Worm (Caenorhabditis elegans) whole organism, L4 larva: ENCODE results near the gene srx-119.

Experiments used
- D1046.2 ChIP-seq: fragments of 200-800 bp; sonication (Bioruptor generic); IDR thresholded peaks from 2 replicates; pipeline ENCODE4 v1.3.6; 2022; ENCODE audit warnings: missing genetic modification characterization, missing compliant biosample characterization
- F26F4.8 ChIP-seq: fragments of 200-800 bp; sonication (Bioruptor generic); conservative IDR thresholded peaks from 2 replicates; pipeline ENCODE4 v1.3.6; 2022; ENCODE audit warnings: missing genetic modification characterization, missing compliant biosample characterization
- F44E2.7 ChIP-seq: fragments of 200-800 bp; sonication (Bioruptor generic); IDR thresholded peaks from 2 replicates; pipeline ENCODE4 v2.1.2; 2022; ENCODE audit warnings: missing genetic modification characterization, missing compliant biosample characterization
- Y105C5A.15 ChIP-seq: fragments of 200-800 bp; sonication (Bioruptor generic); IDR thresholded peaks from 2 replicates; pipeline ENCODE4 v1.3.6; 2022; ENCODE audit warnings: missing genetic modification characterization, missing compliant biosample characterization
- ZK337.2 ChIP-seq: fragments of 200-800 bp; sonication (Bioruptor generic); IDR thresholded peaks from 2 replicates; pipeline ENCODE4 v1.3.6; 2022; ENCODE audit warnings: missing genetic modification reagents, missing genetic modification characterization, missing compliant biosample characterization
- ZK546.5 ChIP-seq, 2 experiments: sonication (generic microtip); optimal IDR thresholded peaks; 2 replicates each; lab custom pipeline; 2017; ENCODE audit warnings: missing biosample characterization in 2 of 2, missing genetic modification characterization in 2 of 2
- aha-1 ChIP-seq: fragments of 150-350 bp; peaks from one replicate; lab custom pipeline; 2014; ENCODE audit warnings: missing biosample characterization, missing genetic modification characterization
- aly-2 ChIP-seq: sonication (generic microtip); optimal IDR thresholded peaks from 2 replicates; lab custom pipeline; 2018; ENCODE audit warnings: missing biosample characterization, missing genetic modification characterization
- ceh-32 ChIP-seq: sonication (generic microtip); optimal IDR thresholded peaks from 2 replicates; lab custom pipeline; 2016; ENCODE audit warnings: mild to moderate bottlenecking, missing genetic modification characterization, missing compliant biosample characterization; ENCODE audit not compliant: poor library complexity
- ceh-62 ChIP-seq: sonication (generic microtip); optimal IDR thresholded peaks from 2 replicates; lab custom pipeline; 2017; ENCODE audit warnings: missing biosample characterization, missing genetic modification characterization
- ctbp-1 ChIP-seq: fragments of 200-800 bp; sonication (Bioruptor generic); IDR thresholded peaks from 2 replicates; pipeline ENCODE4 v1.3.6; 2022; ENCODE audit warnings: missing genetic modification reagents, missing genetic modification characterization, missing compliant biosample characterization
- duxl-1 ChIP-seq: sonication (generic microtip); optimal IDR thresholded peaks from 2 replicates; lab custom pipeline; 2016; ENCODE audit warnings: mild to moderate bottlenecking, missing genetic modification characterization, moderate library complexity, missing compliant biosample characterization; ENCODE audit not compliant: poor library complexity
- fkh-10 ChIP-seq: fragments of 150-350 bp; optimal IDR thresholded peaks from 2 replicates; lab custom pipeline; 2014; ENCODE audit warnings: missing biosample characterization, missing genetic modification reagents, missing genetic modification characterization
- hlh-11 ChIP-seq: fragments of 200-800 bp; sonication (Bioruptor generic); optimal IDR thresholded peaks from 2 replicates; lab custom pipeline; 2018; ENCODE audit warnings: mild to moderate bottlenecking, missing genetic modification characterization, missing compliant biosample characterization
- lim-7 ChIP-seq: fragments of 200-800 bp; sonication (Bioruptor generic); IDR thresholded peaks from 2 replicates; pipeline ENCODE4 v1.3.6; 2022; ENCODE audit warnings: missing genetic modification characterization, missing compliant biosample characterization
- lin-15B ChIP-seq: fragments of 150-350 bp; sonication (generic microtip); optimal IDR thresholded peaks from 3 replicates; lab custom pipeline; 2014; ENCODE audit warnings: missing biosample characterization, missing genetic modification characterization
- lin-38 ChIP-seq: fragments of 200-800 bp; sonication (Bioruptor generic); IDR thresholded peaks from 2 replicates; pipeline ENCODE4 v1.3.6; 2022; ENCODE audit warnings: missing genetic modification reagents, missing genetic modification characterization, missing compliant biosample characterization
- lin-39 ChIP-seq: fragments of 150-350 bp; optimal IDR thresholded peaks from 2 replicates; lab custom pipeline; 2014; ENCODE audit warnings: missing biosample characterization, missing genetic modification reagents, missing genetic modification characterization
- lir-3 ChIP-seq: sonication (generic microtip); optimal IDR thresholded peaks from 2 replicates; lab custom pipeline; 2016; ENCODE audit warnings: mild to moderate bottlenecking, missing genetic modification characterization, missing compliant biosample characterization
- mdl-1 ChIP-seq, 2 experiments: fragments of 150-350 bp in 1 of 2; sonication (generic microtip) in 1 of 2; optimal IDR thresholded peaks; 2 replicates each; lab custom pipeline; 2014 to 2017; ENCODE audit warnings: missing biosample characterization in 2 of 2, missing genetic modification characterization in 2 of 2
- mep-1 ChIP-seq: fragments of 150-350 bp; sonication (generic microtip); optimal IDR thresholded peaks from 3 replicates; lab custom pipeline; 2014; ENCODE audit warnings: missing biosample characterization, missing genetic modification characterization
- mxl-3 ChIP-seq: fragments of 200-800 bp; sonication (Bioruptor generic); optimal IDR thresholded peaks from 2 replicates; lab custom pipeline; 2018; ENCODE audit warnings: mild to moderate bottlenecking, missing genetic modification characterization, missing compliant biosample characterization
- nhr-102 ChIP-seq: sonication (generic microtip); optimal IDR thresholded peaks from 2 replicates; lab custom pipeline; 2016; ENCODE audit warnings: mild to moderate bottlenecking, missing genetic modification characterization, moderate library complexity, missing compliant biosample characterization
- nhr-41 ChIP-seq: fragments of 200-800 bp; sonication (Bioruptor generic); IDR thresholded peaks from 2 replicates; pipeline ENCODE4 v1.3.6; 2022; ENCODE audit warnings: missing genetic modification reagents, missing genetic modification characterization, missing compliant biosample characterization
- nhr-48 ChIP-seq: sonication (generic microtip); optimal IDR thresholded peaks from 2 replicates; lab custom pipeline; 2016; ENCODE audit warnings: mild to moderate bottlenecking, missing genetic modification characterization, missing compliant biosample characterization
- pqm-1 ChIP-seq: sonication (generic microtip); optimal IDR thresholded peaks from 2 replicates; lab custom pipeline; 2017; ENCODE audit warnings: missing biosample characterization, missing genetic modification characterization
- saeg-2 ChIP-seq: fragments of 200-800 bp; sonication (Bioruptor generic); IDR thresholded peaks from 2 replicates; pipeline ENCODE4 v1.3.6; 2022; ENCODE audit warnings: missing genetic modification reagents, missing genetic modification characterization, missing compliant biosample characterization
- set-16 ChIP-seq: fragments of 200-800 bp; sonication (Bioruptor generic); IDR thresholded peaks from 2 replicates; pipeline ENCODE4 v1.3.6; 2022; ENCODE audit warnings: missing genetic modification reagents, missing genetic modification characterization, missing compliant biosample characterization
- skn-1 ChIP-seq: fragments of 150-350 bp; optimal IDR thresholded peaks from 2 replicates; lab custom pipeline; 2014; ENCODE audit warnings: missing biosample characterization, missing genetic modification characterization
- snpc-1.2 ChIP-seq: fragments of 200-800 bp; sonication (Bioruptor generic); IDR thresholded peaks from 2 replicates; pipeline ENCODE4 v1.3.6; 2022; ENCODE audit warnings: missing genetic modification reagents, missing genetic modification characterization, missing compliant biosample characterization
- spr-1 ChIP-seq: sonication (generic microtip); optimal IDR thresholded peaks from 2 replicates; lab custom pipeline; 2016; ENCODE audit warnings: mild to moderate bottlenecking, missing genetic modification characterization, missing compliant biosample characterization
- unc-39 ChIP-seq: sonication (generic microtip); optimal IDR thresholded peaks from 2 replicates; lab custom pipeline; 2017; ENCODE audit warnings: missing biosample characterization, missing genetic modification characterization
- unc-62 ChIP-seq, 3 experiments: fragments of 150-350 bp in 1 of 3; sonication (generic microtip); optimal IDR thresholded peaks in 2 of 3; peaks in 1 of 3; 1 replicate in 1 of 3; 2 replicates in 2 of 3; lab custom pipeline; 2014 to 2017; ENCODE audit warnings: missing biosample characterization in 3 of 3, missing genetic modification characterization in 3 of 3, missing genetic modification reagents in 3 of 3, missing genotype in 1 of 3
- zag-1 ChIP-seq: fragments of 150-350 bp; optimal IDR thresholded peaks from 2 replicates; lab custom pipeline; 2014; ENCODE audit warnings: missing biosample characterization, missing genetic modification characterization
- zip-11 ChIP-seq: fragments of 200-800 bp; sonication (Bioruptor generic); IDR thresholded peaks from 2 replicates; pipeline ENCODE4 v1.3.6; 2022; ENCODE audit warnings: missing genetic modification characterization, missing compliant biosample characterization
- zip-2 ChIP-seq: fragments of 150-350 bp; optimal IDR thresholded peaks from 2 replicates; lab custom pipeline; 2014; ENCODE audit warnings: missing biosample characterization, missing genetic modification characterization
- ztf-7 ChIP-seq: fragments of 150-350 bp; optimal IDR thresholded peaks from 2 replicates; lab custom pipeline; 2014; ENCODE audit warnings: missing biosample characterization, missing genetic modification characterization

srx-119 gene

ce11 chrII:12482622-12483021 lies 45.4 kb upstream of the srx-119 start, which contains the start of gene fbxb-102:
Gene fbxb-102 (plus strand): TSS chrII:12482922.
- no peak for TF ChIP-seq fkh-10 (GFP tag; lab: Kevin White, UChicago)
- TF ChIP-seq saeg-2 (GFP tag; lab: Robert Waterston, UW), result no peak
- no peak for TF ChIP-seq mep-1 (tag; lab: Kevin White, UChicago)
- no peak for TF ChIP-seq skn-1 (tag; lab: Kevin White, UChicago)
- TF ChIP-seq lin-15B (tag; lab: Kevin White, UChicago), result no peak
- TF ChIP-seq ztf-7 (tag; lab: Kevin White, UChicago), result no peak
- TF ChIP-seq ctbp-1, result no peak
- no peak for TF ChIP-seq hlh-11 (tag; lab: Kevin White, UChicago)
- TF ChIP-seq D1046.2, result no peak
- TF ChIP-seq aha-1 (tag; lab: Kevin White, UChicago), result no peak
- no peak for TF ChIP-seq spr-1 (tag; lab: Kevin White, UChicago)
- TF ChIP-seq nhr-41 (GFP tag; lab: Robert Waterston, UW), result no peak

- no peak for TF ChIP-seq lin-39
- TF ChIP-seq set-16 (GFP tag; lab: Robert Waterston, UW), result 0 out of 2 replicates have a peak, but pooled peaks have one; percentile 0
Observed at ce11 chrII:12485060-12485459, 43.0 kb upstream of the srx-119 start, which contains the start of gene F15A4.10. Gene F15A4.10 (minus strand): TSS chrII:12485160.

DNA sequence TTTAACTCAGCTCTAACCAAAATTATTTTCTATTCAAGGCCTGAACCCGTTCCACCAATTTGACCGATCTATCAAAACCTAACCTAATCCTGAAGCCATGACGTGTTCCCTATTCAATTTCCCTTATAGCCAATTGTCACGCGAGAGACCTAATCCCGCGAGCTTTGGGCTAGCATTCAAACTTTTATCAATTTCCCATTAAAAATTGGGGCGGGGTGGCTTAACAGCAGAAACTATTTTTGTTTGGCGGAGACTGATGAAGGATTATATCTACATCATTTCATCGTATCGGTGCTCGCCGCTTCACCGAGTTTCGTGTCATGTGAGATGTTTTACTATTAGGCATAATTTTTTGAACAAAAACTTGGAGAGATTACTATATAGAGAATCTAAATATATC lies 39.2 kb upstream of the srx-119 start:
- TF ChIP-seq zip-11, result no peak
- TF ChIP-seq lin-15B (tag; lab: Kevin White, UChicago), result no peak
- TF ChIP-seq zip-2 (tag; lab: Kevin White, UChicago), result no peak
- no peak for TF ChIP-seq lim-7 (GFP tag; lab: Robert Waterston, UW)
- TF ChIP-seq aly-2, result no peak
- no peak for TF ChIP-seq mdl-1 (tag; optimal IDR thresholded peaks at IDR 0.05; lab: Kevin White, UChicago)
- TF ChIP-seq mxl-3 (GFP tag; lab: Kevin White, UChicago), result no peak
- TF ChIP-seq pqm-1 (tag; lab: Kevin White, UChicago), result no peak
- no peak for TF ChIP-seq ZK337.2 (GFP tag; lab: Robert Waterston, UW)
- TF ChIP-seq lin-38 (GFP tag; lab: Robert Waterston, UW), result no peak
- no peak for TF ChIP-seq duxl-1
- no peak for TF ChIP-seq snpc-1.2
- no peak for TF ChIP-seq Y105C5A.15
- no peak for TF ChIP-seq nhr-102 (tag; lab: Kevin White, UChicago)
- no peak for TF ChIP-seq nhr-48
- TF ChIP-seq, all 104 proteins: peak for 0

DNA sequence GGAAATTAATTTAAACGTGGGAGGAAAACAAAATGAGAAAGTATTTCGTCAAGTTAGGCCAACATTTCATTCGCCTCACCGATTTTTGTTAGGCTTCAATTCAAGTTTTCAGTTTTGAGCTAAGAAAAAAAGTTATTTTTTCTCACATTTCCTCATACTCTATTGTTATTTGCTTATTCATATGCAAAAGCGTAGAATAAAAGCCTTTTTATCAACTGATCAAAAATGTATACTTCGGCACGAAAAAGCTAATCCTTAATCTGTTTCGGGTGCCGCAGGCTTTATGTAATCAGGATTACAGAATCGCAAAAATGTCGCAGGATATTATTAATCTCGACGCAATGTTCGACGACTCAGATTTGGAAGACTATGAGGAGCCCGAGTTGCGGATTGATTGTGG lies 38.1 kb upstream of the srx-119 start, which contains the start of gene T21B4.15:
TSS of gene T21B4.15 (plus strand) at position 301 of the 400 bp plus-strand sequence.
- TF ChIP-seq lim-7 (GFP tag; lab: Robert Waterston, UW) (no peak), unc-39 (tag; lab: Kevin White, UChicago) (no peak), mxl-3 (GFP tag; lab: Kevin White, UChicago) (no peak), F44E2.7 (GFP tag; lab: Robert Waterston, UW) (no peak), ceh-62 (tag; lab: Kevin White, UChicago) (no peak), fkh-10 (GFP tag; lab: Kevin White, UChicago) (no peak), unc-62 (GFP tag; optimal IDR thresholded peaks at IDR 0.05 in 1 of 2; lab: Kevin White, UChicago) (no peak), unc-62 (tag; optimal IDR thresholded peaks at IDR 0.05; lab: Kevin White, UChicago) (no peak), nhr-48 (no peak), ceh-32 (tag; lab: Kevin White, UChicago) (no peak), ZK546.5 (tag; optimal IDR thresholded peaks at IDR 0.05; lab: Kevin White, UChicago) (no peak), lir-3 (tag; lab: Kevin White, UChicago) (no peak), zag-1 (no peak), F26F4.8 (no peak)
